Fruit fly (Drosophila melanogaster) S2 (cell line): ENCODE results near the gene CG14234.

Experiments used
- CG8478 ChIP-seq: fragments of >200 bp; optimal IDR thresholded peaks from 2 replicates; lab custom pipeline; 2018
- CTCF ChIP-seq, 2 experiments: fragments of >200 bp; optimal IDR thresholded peaks; 2 replicates each; lab custom pipeline; 2018

DNA sequence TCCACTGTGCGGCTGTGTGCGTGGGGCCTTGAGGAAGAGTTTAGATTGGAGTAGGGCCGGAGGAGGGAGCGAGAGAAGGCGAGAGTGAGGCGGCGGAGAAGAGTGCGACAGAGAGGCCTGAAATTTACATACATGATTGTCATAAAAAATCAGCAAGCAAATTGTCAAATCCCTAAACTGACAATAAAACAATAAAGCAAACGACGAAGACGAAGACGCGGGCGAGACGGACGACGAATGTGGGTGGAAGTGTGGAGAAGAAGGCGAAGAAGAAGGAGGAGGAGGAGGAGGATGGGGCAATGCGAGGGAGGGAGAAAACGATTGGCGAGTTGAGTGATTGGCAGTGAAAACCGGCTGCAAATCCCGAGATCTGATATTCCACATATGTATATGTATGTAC is 50.0 kb downstream of the CG14234 start:
- TF ChIP-seq CG8478 (lab: Kevin White, UChicago) = no peak
- no peak for TF ChIP-seq CTCF (optimal IDR thresholded peaks at IDR 0.05; lab: Kevin White, UChicago)
